Worm (Caenorhabditis elegans) whole organism, L3 larva: ENCODE measurements around the gene H06I04.6.

ENCODE experiments used
- R02D3.7 ChIP-seq: fragments of 150-350 bp; optimal IDR thresholded peaks from 2 replicates; lab custom pipeline; 2014; ENCODE audit warnings: missing biosample characterization, missing genetic modification characterization
- aly-2 ChIP-seq: fragments of 150-350 bp; optimal IDR thresholded peaks from 2 replicates; lab custom pipeline; 2014; ENCODE audit warnings: missing biosample characterization, missing genetic modification characterization
- ceh-16 ChIP-seq: sonication (generic microtip); optimal IDR thresholded peaks from 2 replicates; lab custom pipeline; 2017; ENCODE audit warnings: missing biosample characterization, missing genetic modification characterization
- ceh-28 ChIP-seq: fragments of 150-350 bp; optimal IDR thresholded peaks from 2 replicates; lab custom pipeline; 2014; ENCODE audit warnings: missing biosample characterization, missing genetic modification reagents, missing genetic modification characterization
- ceh-82 ChIP-seq: fragments of 150-350 bp; optimal IDR thresholded peaks from 2 replicates; lab custom pipeline; 2014; ENCODE audit warnings: missing biosample characterization, missing genetic modification characterization
- ceh-9 ChIP-seq: sonication (generic microtip); optimal IDR thresholded peaks from 2 replicates; lab custom pipeline; 2018; ENCODE audit warnings: missing biosample characterization, missing genetic modification characterization
- daf-12 ChIP-seq: fragments of 150-350 bp; optimal IDR thresholded peaks from 2 replicates; lab custom pipeline; 2014; ENCODE audit warnings: missing biosample characterization, missing genetic modification reagents, missing genetic modification characterization
- egl-27 ChIP-seq: sonication (generic microtip); optimal IDR thresholded peaks from 4 replicates; lab custom pipeline; 2017; ENCODE audit warnings: missing biosample characterization, missing genetic modification reagents, missing genetic modification characterization
- egl-5 ChIP-seq: fragments of 150-350 bp; optimal IDR thresholded peaks from 2 replicates; lab custom pipeline; 2017; ENCODE audit warnings: missing biosample characterization, missing genetic modification reagents, missing genetic modification characterization, inconsistent platforms
- elt-1 ChIP-seq: fragments of 150-350 bp; optimal IDR thresholded peaks from 2 replicates; lab custom pipeline; 2014; ENCODE audit warnings: missing biosample characterization, missing genetic modification characterization
- elt-2 ChIP-seq: sonication (generic microtip); optimal IDR thresholded peaks from 2 replicates; lab custom pipeline; 2016; ENCODE audit warnings: missing genetic modification reagents, mild to moderate bottlenecking, missing genetic modification characterization, missing compliant biosample characterization
- elt-3 ChIP-seq, 3 experiments: fragments of 150-350 bp in 1 of 3; sonication (generic microtip) in 2 of 3; optimal IDR thresholded peaks; 2 replicates in 2 of 3; 4 replicates in 1 of 3; lab custom pipeline; 2014 to 2017; ENCODE audit warnings: missing biosample characterization in 3 of 3, missing genetic modification characterization in 3 of 3
- eor-1 ChIP-seq, 2 experiments: fragments of 150-350 bp; optimal IDR thresholded peaks; 2 replicates each; lab custom pipeline; 2014 to 2018; ENCODE audit warnings: missing biosample characterization in 2 of 2, missing genetic modification characterization in 2 of 2
- fkh-10 ChIP-seq: sonication (generic microtip); optimal IDR thresholded peaks from 2 replicates; lab custom pipeline; 2017; ENCODE audit warnings: missing biosample characterization, missing genetic modification reagents, missing genetic modification characterization
- fos-1 ChIP-seq: fragments of 150-350 bp; optimal IDR thresholded peaks from 2 replicates; lab custom pipeline; 2014; ENCODE audit warnings: missing biosample characterization, missing genetic modification characterization
- hmg-11 ChIP-seq: sonication (generic microtip); optimal IDR thresholded peaks from 2 replicates; lab custom pipeline; 2016; ENCODE audit warnings: missing genetic modification characterization, missing compliant biosample characterization
- jun-1 ChIP-seq: fragments of 150-350 bp; optimal IDR thresholded peaks from 2 replicates; lab custom pipeline; 2014; ENCODE audit warnings: missing biosample characterization, missing genetic modification reagents, missing genetic modification characterization
- lin-15B ChIP-seq: fragments of 150-350 bp; optimal IDR thresholded peaks from 2 replicates; lab custom pipeline; 2014; ENCODE audit warnings: missing biosample characterization, missing genetic modification characterization
- lin-39 ChIP-seq: fragments of 150-350 bp; optimal IDR thresholded peaks from 2 replicates; lab custom pipeline; 2018; ENCODE audit warnings: missing biosample characterization, missing genetic modification reagents, missing genetic modification characterization
- lsy-12 ChIP-seq: sonication (generic microtip); optimal IDR thresholded peaks from 2 replicates; lab custom pipeline; 2016; ENCODE audit warnings: mild to moderate bottlenecking, missing genetic modification characterization, missing compliant biosample characterization
- mdl-1 ChIP-seq: fragments of 150-350 bp; optimal IDR thresholded peaks from 2 replicates; lab custom pipeline; 2014; ENCODE audit warnings: missing biosample characterization, missing genetic modification characterization
- mml-1 ChIP-seq: fragments of 150-350 bp; sonication (generic microtip); optimal IDR thresholded peaks from 3 replicates; lab custom pipeline; 2014; ENCODE audit warnings: missing biosample characterization, missing genetic modification characterization
- nfya-1 ChIP-seq: sonication (generic microtip); optimal IDR thresholded peaks from 2 replicates; lab custom pipeline; 2017; ENCODE audit warnings: missing genetic modification characterization, mild to moderate bottlenecking, missing compliant biosample characterization, antibody characterized with exemption, moderate library complexity; ENCODE audit not compliant: insufficient read depth
- nhr-11 ChIP-seq: fragments of 150-350 bp; optimal IDR thresholded peaks from 2 replicates; lab custom pipeline; 2014; ENCODE audit warnings: missing biosample characterization, missing genetic modification characterization
- nhr-12 ChIP-seq: fragments of 150-350 bp; optimal IDR thresholded peaks from 2 replicates; lab custom pipeline; 2014; ENCODE audit warnings: missing biosample characterization, missing genetic modification characterization
- nhr-23 ChIP-seq: fragments of 150-350 bp; optimal IDR thresholded peaks from 2 replicates; lab custom pipeline; 2014; ENCODE audit warnings: missing biosample characterization, missing genetic modification reagents, missing genetic modification characterization
- nhr-237 ChIP-seq: fragments of 150-350 bp; optimal IDR thresholded peaks from 2 replicates; lab custom pipeline; 2014; ENCODE audit warnings: missing biosample characterization, missing genetic modification characterization
- nhr-25 ChIP-seq: sonication (generic microtip); optimal IDR thresholded peaks from 2 replicates; lab custom pipeline; 2017; ENCODE audit warnings: missing biosample characterization, missing genetic modification characterization
- nhr-28 ChIP-seq: fragments of 150-350 bp; optimal IDR thresholded peaks from 2 replicates; lab custom pipeline; 2014; ENCODE audit warnings: missing biosample characterization, missing genetic modification characterization
- nhr-43 ChIP-seq: sonication (generic microtip); optimal IDR thresholded peaks from 2 replicates; lab custom pipeline; 2016; ENCODE audit warnings: mild to moderate bottlenecking, missing genetic modification characterization, missing compliant biosample characterization; ENCODE audit not compliant: poor library complexity, severe bottlenecking
- nhr-67 ChIP-seq: fragments of 150-350 bp; optimal IDR thresholded peaks from 2 replicates; lab custom pipeline; 2014; ENCODE audit warnings: missing biosample characterization, missing genetic modification characterization
- nhr-76 ChIP-seq: fragments of 150-350 bp; sonication (generic microtip); optimal IDR thresholded peaks from 5 replicates; lab custom pipeline; 2014; ENCODE audit warnings: missing biosample characterization, missing genetic modification characterization
- nhr-77 ChIP-seq: fragments of 150-350 bp; optimal IDR thresholded peaks from 2 replicates; lab custom pipeline; 2014; ENCODE audit warnings: missing biosample characterization, missing genetic modification characterization
- pha-4 ChIP-seq: fragments of 150-350 bp; optimal IDR thresholded peaks from 2 replicates; lab custom pipeline; 2014; ENCODE audit warnings: missing biosample characterization, missing genetic modification reagents, missing genetic modification characterization
- pqm-1 ChIP-seq: fragments of 150-350 bp; optimal IDR thresholded peaks from 2 replicates; lab custom pipeline; 2017; ENCODE audit warnings: missing biosample characterization, missing genetic modification characterization, inconsistent platforms
- sea-2 ChIP-seq: fragments of 150-350 bp; sonication (generic microtip); optimal IDR thresholded peaks from 4 replicates; lab custom pipeline; 2014; ENCODE audit warnings: missing biosample characterization, missing genetic modification reagents, missing genetic modification characterization
- skn-1 ChIP-seq: fragments of 150-350 bp; optimal IDR thresholded peaks from 2 replicates; lab custom pipeline; 2014; ENCODE audit warnings: missing biosample characterization, missing genetic modification characterization
- snpc-4 ChIP-seq: fragments of 150-350 bp; optimal IDR thresholded peaks from 2 replicates; lab custom pipeline; 2014; ENCODE audit warnings: missing biosample characterization, missing genetic modification characterization
- tbx-2 ChIP-seq: sonication (generic microtip); optimal IDR thresholded peaks from 2 replicates; lab custom pipeline; 2016; ENCODE audit warnings: mild to moderate bottlenecking, missing genetic modification characterization, missing compliant biosample characterization
- unc-39 ChIP-seq: sonication (generic microtip); optimal IDR thresholded peaks from 4 replicates; lab custom pipeline; 2017; ENCODE audit warnings: missing biosample characterization, missing genetic modification characterization
- unc-62 ChIP-seq: fragments of 150-350 bp; sonication (generic microtip); optimal IDR thresholded peaks from 4 replicates; lab custom pipeline; 2014; ENCODE audit warnings: missing biosample characterization, missing genetic modification reagents, missing genetic modification characterization
- zag-1 ChIP-seq: fragments of 150-350 bp; optimal IDR thresholded peaks from 2 replicates; lab custom pipeline; 2014; ENCODE audit warnings: missing biosample characterization, missing genetic modification characterization
- ztf-11 ChIP-seq: fragments of 150-350 bp; optimal IDR thresholded peaks from 2 replicates; lab custom pipeline; 2014; ENCODE audit warnings: missing biosample characterization, missing genetic modification characterization
- ztf-4 ChIP-seq: fragments of 150-350 bp; optimal IDR thresholded peaks from 2 replicates; lab custom pipeline; 2014; ENCODE audit warnings: missing biosample characterization, missing genetic modification characterization

Gene H06I04.6

ce11 chrIII:3070026-3070573, 6.0 kb upstream of the H06I04.6 start, which contains the start of gene H06I04.3:
Gene H06I04.3 (plus strand): TSS chrIII:3070523.
- TF ChIP-seq mml-1 (no peak), jun-1 (tag; lab: Kevin White, UChicago) (no peak), fos-1 (tag; lab: Kevin White, UChicago) (no peak), nhr-67 (no peak), elt-1 (no peak), nfya-1 (tag; lab: Kevin White, UChicago) (peak; percentile 41), pqm-1 (tag; lab: Kevin White, UChicago) (no peak), ceh-9 (tag; lab: Kevin White, UChicago) (no peak), egl-5 (tag; lab: Kevin White, UChicago) (no peak), pha-4 (tag; lab: Kevin White, UChicago) (no peak), daf-12 (no peak), tbx-2 (tag; lab: Kevin White, UChicago) (no peak), lin-15B (peak; percentile 28), ceh-16 (no peak), R02D3.7 (no peak), nhr-23 (peak; percentile 22), nhr-77 (tag; lab: Kevin White, UChicago) (no peak), lin-39 (tag; lab: Kevin White, UChicago) (peak; percentile 24), zag-1 (no peak), unc-39 (tag; lab: Kevin White, UChicago) (no peak), ceh-82 (tag; lab: Kevin White, UChicago) (no peak), nhr-11 (no peak), sea-2 (GFP tag; lab: Kevin White, UChicago) (no peak), nhr-76 (tag; lab: Kevin White, UChicago) (no peak), hmg-11 (tag; lab: Kevin White, UChicago) (peak; percentile 50), egl-27 (no peak)
- TF ChIP-seq, all 47 proteins: peak for 5

ce11 chrIII:3069101-3069500, 5.0 kb upstream of the H06I04.6 start:
- TF ChIP-seq pha-4 (tag; lab: Kevin White, UChicago) (no peak), egl-5 (tag; lab: Kevin White, UChicago) (no peak)
- TF ChIP-seq, all 47 proteins: peak for 0

- TF ChIP-seq nhr-67 (no peak), nhr-77 (tag; lab: Kevin White, UChicago) (peak; percentile 54), egl-27 (peak; percentile 8), nfya-1 (tag; lab: Kevin White, UChicago) (peak; percentile 97), egl-5 (tag; lab: Kevin White, UChicago) (peak; percentile 60), aly-2 (no peak), elt-2 (tag; lab: Kevin White, UChicago) (peak; percentile 49), unc-62 (no peak), pqm-1 (tag; lab: Kevin White, UChicago) (peak; percentile 24), zag-1 (no peak), fkh-10 (GFP tag; lab: Kevin White, UChicago) (peak; percentile 77), lsy-12 (tag; lab: Kevin White, UChicago) (peak; percentile 55), hmg-11 (tag; lab: Kevin White, UChicago) (peak; percentile 27), ceh-82 (tag; lab: Kevin White, UChicago) (peak; percentile 46), nhr-43 (tag; lab: Kevin White, UChicago) (peak; percentile 61), nhr-23 (peak; percentile 93), ceh-9 (tag; lab: Kevin White, UChicago) (no peak), unc-39 (tag; lab: Kevin White, UChicago) (no peak), snpc-4 (tag; lab: Kevin White, UChicago) (peak; percentile 85), lin-15B (peak; percentile 98), nhr-25 (peak; percentile 88), skn-1 (peak; percentile 69), ztf-4 (tag; lab: Kevin White, UChicago) (peak; percentile 17), fos-1 (tag; lab: Kevin White, UChicago) (no peak), mdl-1 (tag; lab: Kevin White, UChicago) (no peak), nhr-28 (no peak), eor-1 (tag; optimal IDR thresholded peaks at IDR 0.05; lab: Kevin White, UChicago) (no peak), elt-3 (tag; optimal IDR thresholded peaks at IDR 0.05; lab: Kevin White, UChicago) (peak in 1 of 3 experiments; percentile 15), R02D3.7 (peak; percentile 81), ztf-11 (tag; lab: Kevin White, UChicago) (no peak), ceh-16 (no peak), nhr-12 (tag; lab: Kevin White, UChicago) (no peak), tbx-2 (tag; lab: Kevin White, UChicago) (no peak), elt-1 (peak; percentile 45), sea-2 (GFP tag; lab: Kevin White, UChicago) (no peak), ceh-28 (tag; lab: Kevin White, UChicago) (peak; percentile 64), pha-4 (tag; lab: Kevin White, UChicago) (peak; percentile 95), lin-39 (tag; lab: Kevin White, UChicago) (peak; percentile 81), mml-1 (no peak), nhr-237 (no peak), nhr-11 (peak; percentile 41), daf-12 (no peak), nhr-76 (tag; lab: Kevin White, UChicago) (no peak), jun-1 (tag; lab: Kevin White, UChicago) (peak; percentile 80)
Measured at ce11 chrIII:3067909-3068455, 3.8 kb upstream of the H06I04.6 start, which contains the start of gene ubl-1. Gene ubl-1 (plus strand): TSS chrIII:3068310.
